Fruit fly (Drosophila melanogaster) whole organism, wandering third instar larva: ENCODE data around the gene CG9040.

Experiments used
- Abd-B ChIP-seq: fragments of >200 bp; optimal IDR thresholded peaks from 2 replicates; lab custom pipeline; 2017; ENCODE audit warnings: missing biosample characterization, missing genetic modification characterization
- CG32264 ChIP-seq: fragments of 200-800 bp; sonication (Bioruptor generic); optimal IDR thresholded peaks from 2 replicates; lab custom pipeline; 2016; ENCODE audit warnings: missing biosample characterization, missing genetic modification characterization
- CG9705 ChIP-seq: fragments of 200-800 bp; sonication (Bioruptor generic); optimal IDR thresholded peaks from 2 replicates; lab custom pipeline; 2018; ENCODE audit warnings: missing biosample characterization, mild to moderate bottlenecking, missing genetic modification characterization
- CrebA ChIP-seq: fragments of 200-800 bp; sonication (Bioruptor generic); optimal IDR thresholded peaks from 2 replicates; lab custom pipeline; 2016; ENCODE audit warnings: missing biosample characterization, mild to moderate bottlenecking, missing genetic modification characterization, borderline replicate concordance
- Dfd ChIP-seq: fragments of >200 bp; optimal IDR thresholded peaks from 2 replicates; lab custom pipeline; 2017; ENCODE audit warnings: missing biosample characterization, missing genetic modification characterization
- Dif ChIP-seq: fragments of 200-275, 200-300 bp; sonication (Bioruptor generic); optimal IDR thresholded peaks from 2 replicates; lab custom pipeline; 2018; ENCODE audit warnings: missing biosample characterization, missing genetic modification characterization; ENCODE audit not compliant: partially characterized antibody
- GATAd ChIP-seq: sonication (Bioruptor generic); optimal IDR thresholded peaks from 2 replicates; lab custom pipeline; 2016; ENCODE audit warnings: missing biosample characterization, missing genetic modification characterization
- HLH106 ChIP-seq: fragments of 200-800 bp; optimal IDR thresholded peaks from 3 replicates; lab custom pipeline; 2019; ENCODE audit warnings: missing biosample characterization, mild to moderate bottlenecking, missing genetic modification characterization, moderate library complexity
- Hnf4 ChIP-seq: fragments of 200-800 bp; sonication (Bioruptor generic); optimal IDR thresholded peaks from 2 replicates; lab custom pipeline; 2016; ENCODE audit warnings: missing biosample characterization, mild to moderate bottlenecking, missing genetic modification characterization
- Hr78 ChIP-seq: fragments of >200 bp; optimal IDR thresholded peaks from 2 replicates; lab custom pipeline; 2017; ENCODE audit warnings: missing biosample characterization, missing genetic modification characterization
- Hr83 ChIP-seq: fragments of 200-300 bp; sonication (Bioruptor generic); optimal IDR thresholded peaks from 2 replicates; lab custom pipeline; 2016; ENCODE audit warnings: missing biosample characterization, mild to moderate bottlenecking, missing genetic modification characterization, moderate library complexity; ENCODE audit not compliant: poor library complexity, severe bottlenecking
- Jra ChIP-seq: sonication (Bioruptor generic); optimal IDR thresholded peaks from 2 replicates; lab custom pipeline; 2016; ENCODE audit warnings: missing biosample characterization, missing genetic modification characterization
- Mio ChIP-seq: sonication (Bioruptor generic); optimal IDR thresholded peaks from 2 replicates; lab custom pipeline; 2016; ENCODE audit warnings: missing biosample characterization, missing genetic modification characterization
- Myc ChIP-seq: fragments of >200 bp; optimal IDR thresholded peaks from 2 replicates; lab custom pipeline; 2017
- N ChIP-seq: fragments of >200 bp; optimal IDR thresholded peaks from 2 replicates; lab custom pipeline; 2018; ENCODE audit warnings: missing biosample characterization, missing external identifiers, missing genetic modification characterization
- OdsH ChIP-seq: fragments of 200-800 bp; sonication (Bioruptor generic); optimal IDR thresholded peaks from 2 replicates; lab custom pipeline; 2016; ENCODE audit warnings: missing biosample characterization, mild to moderate bottlenecking, missing genetic modification characterization
- Rel ChIP-seq, 2 experiments: fragments of 200-800 bp; sonication (Bioruptor generic) in 1 of 2; optimal IDR thresholded peaks; 2 replicates in 1 of 2; 3 replicates in 1 of 2; lab custom pipeline; 2016 to 2019; ENCODE audit warnings: mild to moderate bottlenecking in 2 of 2, missing biosample characterization in 2 of 2, missing genetic modification characterization in 2 of 2, moderate library complexity in 1 of 2
- Sp1 ChIP-seq: fragments of 200-800 bp; sonication (Bioruptor generic); optimal IDR thresholded peaks from 3 replicates; lab custom pipeline; 2019; ENCODE audit warnings: missing biosample characterization, mild to moderate bottlenecking, missing genetic modification characterization, moderate library complexity
- Vsx2 ChIP-seq: fragments of 200-300, 225-300 bp; sonication (Bioruptor generic); optimal IDR thresholded peaks from 2 replicates; lab custom pipeline; 2018; ENCODE audit warnings: missing biosample characterization, missing genetic modification characterization; ENCODE audit not compliant: partially characterized antibody
- br ChIP-seq: fragments of 200-800 bp; sonication (Bioruptor generic); optimal IDR thresholded peaks from 2 replicates; lab custom pipeline; 2016; ENCODE audit warnings: missing biosample characterization, missing genetic modification characterization
- brk ChIP-seq: fragments of 200-800 bp; sonication (Bioruptor generic); optimal IDR thresholded peaks from 2 replicates; lab custom pipeline; 2016; ENCODE audit warnings: missing biosample characterization, mild to moderate bottlenecking, missing genetic modification characterization
- dl ChIP-seq, 2 experiments: fragments of 175-275, 200-275 bp in 1 of 2; fragments of 200-275 bp in 1 of 2; sonication (Bioruptor generic); optimal IDR thresholded peaks; lab custom pipeline; 2018; ENCODE audit warnings: mild to moderate bottlenecking in 2 of 2, missing biosample characterization in 2 of 2, missing genetic modification characterization in 2 of 2, moderate library complexity in 2 of 2; ENCODE audit not compliant: partially characterized antibody in 2 of 2, insufficient read depth in 1 of 2
- dmrt93B ChIP-seq: fragments of 200-800 bp; sonication (Bioruptor generic); optimal IDR thresholded peaks from 2 replicates; lab custom pipeline; 2018; ENCODE audit warnings: missing biosample characterization, mild to moderate bottlenecking, missing genetic modification characterization
- dsf ChIP-seq: sonication (Bioruptor generic); optimal IDR thresholded peaks from 2 replicates; lab custom pipeline; 2016; ENCODE audit warnings: missing biosample characterization, missing genetic modification characterization, borderline replicate concordance
- ey ChIP-seq: fragments of 200-800 bp; sonication (Bioruptor generic); optimal IDR thresholded peaks from 2 replicates; lab custom pipeline; 2016; ENCODE audit warnings: missing biosample characterization, missing genetic modification characterization
- foxo ChIP-seq, 2 experiments: fragments of 200-800 bp; sonication (Bioruptor generic); optimal IDR thresholded peaks; 2 replicates in 1 of 2; 3 replicates in 1 of 2; lab custom pipeline; 2016 to 2017; ENCODE audit warnings: missing biosample characterization in 2 of 2, missing genetic modification characterization in 2 of 2
- fru ChIP-seq: fragments of 200-800 bp; sonication (Bioruptor generic); optimal IDR thresholded peaks from 3 replicates; lab custom pipeline; 2016; ENCODE audit warnings: missing biosample characterization, mild to moderate bottlenecking, missing genetic modification characterization
- h ChIP-seq: fragments of 200-800 bp; sonication (Bioruptor generic); optimal IDR thresholded peaks from 3 replicates; lab custom pipeline; 2016; ENCODE audit warnings: missing biosample characterization, mild to moderate bottlenecking, missing genetic modification characterization
- jim ChIP-seq: fragments of 175-275, 200-325 bp; sonication (Bioruptor generic); optimal IDR thresholded peaks from 2 replicates; lab custom pipeline; 2016; ENCODE audit warnings: missing biosample characterization, mild to moderate bottlenecking, missing genetic modification characterization
- lola ChIP-seq: fragments of >200 bp; optimal IDR thresholded peaks from 2 replicates; lab custom pipeline; 2017; ENCODE audit warnings: missing biosample characterization, missing genetic modification characterization
- pan ChIP-seq: fragments of >200 bp; optimal IDR thresholded peaks from 2 replicates; lab custom pipeline; 2017
- psq ChIP-seq: fragments of 200-800 bp; sonication (Bioruptor generic); optimal IDR thresholded peaks from 3 replicates; lab custom pipeline; 2017; ENCODE audit warnings: missing biosample characterization, mild to moderate bottlenecking, missing genetic modification characterization, moderate library complexity
- rgr ChIP-seq: fragments of 200-800 bp; sonication (Bioruptor generic); optimal IDR thresholded peaks from 3 replicates; lab custom pipeline; 2016; ENCODE audit warnings: missing biosample characterization, mild to moderate bottlenecking, missing genetic modification characterization
- sage ChIP-seq: fragments of 200-800 bp; sonication (Bioruptor generic); optimal IDR thresholded peaks from 2 replicates; lab custom pipeline; 2016; ENCODE audit warnings: missing biosample characterization, mild to moderate bottlenecking, missing genetic modification characterization
- sv ChIP-seq: fragments of 200-800 bp; sonication (Bioruptor generic); optimal IDR thresholded peaks from 3 replicates; lab custom pipeline; 2016; ENCODE audit warnings: missing biosample characterization, missing genetic modification characterization
- tai ChIP-seq: sonication (Bioruptor generic); optimal IDR thresholded peaks from 2 replicates; lab custom pipeline; 2016; ENCODE audit warnings: missing biosample characterization, missing genetic modification characterization
- usp ChIP-seq: fragments of >200 bp; optimal IDR thresholded peaks from 2 replicates; lab custom pipeline; 2017; ENCODE audit warnings: missing biosample characterization, missing genetic modification characterization
- woc ChIP-seq: sonication (Bioruptor generic); optimal IDR thresholded peaks from 2 replicates; lab custom pipeline; 2016; ENCODE audit warnings: missing biosample characterization, mild to moderate bottlenecking, missing genetic modification characterization

CG9040 gene

dm6 chr3L:14031171-14032126 is 43.8 kb downstream of the CG9040 start, which contains the start of the genes CG6650 and endos:
Gene CG6650, plus strand, starts transcription at chr3L:14031450.
Gene endos, minus strand, starts transcription at chr3L:14031706.
- TF ChIP-seq N (GFP tag; lab: Kevin White, UChicago) (peak; percentile 51), tai (GFP tag; lab: Kevin White, UChicago) (no peak), GATAd (GFP tag; lab: Kevin White, UChicago) (no peak), Hr78 (GFP tag; lab: Kevin White, UChicago) (no peak), Dfd (GFP tag; lab: Kevin White, UChicago) (no peak), br (GFP tag; lab: Kevin White, UChicago) (peak; percentile 58), pan (lab: Kevin White, UChicago) (no peak), Vsx2 (no peak), Dif (GFP tag; lab: Kevin White, UChicago) (no peak), CG9705 (GFP tag; lab: Kevin White, UChicago) (peak; percentile 68), Mio (no peak), h (peak; percentile 74), fru (GFP tag; lab: Kevin White, UChicago) (peak; percentile 63), woc (GFP tag; lab: Kevin White, UChicago) (peak; percentile 38), OdsH (GFP tag; lab: Kevin White, UChicago) (peak; percentile 43), lola (no peak), jim (GFP tag; lab: Kevin White, UChicago) (no peak), ey (GFP tag; lab: Kevin White, UChicago) (no peak), Sp1 (GFP tag; lab: Kevin White, UChicago) (peak; percentile 49), usp (GFP tag; lab: Kevin White, UChicago) (no peak), sage (GFP tag; lab: Kevin White, UChicago) (peak; percentile 43), dl (GFP tag; optimal IDR thresholded peaks at IDR 0.05; lab: Kevin White, UChicago; ENCODE audit: insufficient read depth in 1 of 2, partially characterized antibody in 2 of 2) (no peak), psq (peak; percentile 69), brk (GFP tag; lab: Kevin White, UChicago) (peak; percentile 38), dmrt93B (GFP tag; lab: Kevin White, UChicago) (no peak), rgr (peak; percentile 53), HLH106 (peak; percentile 62), Jra (GFP tag; lab: Kevin White, UChicago) (peak; percentile 37), Hnf4 (GFP tag; lab: Kevin White, UChicago) (peak; percentile 41), Myc (lab: Kevin White, UChicago) (peak; percentile 28), foxo (GFP tag; optimal IDR thresholded peaks at IDR 0.05; lab: Kevin White, UChicago) (peak in 1 of 2 experiments; percentile 31), CrebA (GFP tag; lab: Kevin White, UChicago) (no peak), dsf (GFP tag; lab: Kevin White, UChicago) (peak; percentile 4), sv (GFP tag; lab: Kevin White, UChicago) (no peak), Abd-B (GFP tag; lab: Kevin White, UChicago) (no peak), Rel (GFP tag; optimal IDR thresholded peaks at IDR 0.05; lab: Kevin White, UChicago) (peak; percentile 26), Rel (tag; optimal IDR thresholded peaks at IDR 0.05; lab: Kevin White, UChicago) (peak; percentile 60), Hr83 (GFP tag; lab: Kevin White, UChicago) (peak; percentile 85), CG32264 (GFP tag; lab: Kevin White, UChicago) (no peak)

DNA sequence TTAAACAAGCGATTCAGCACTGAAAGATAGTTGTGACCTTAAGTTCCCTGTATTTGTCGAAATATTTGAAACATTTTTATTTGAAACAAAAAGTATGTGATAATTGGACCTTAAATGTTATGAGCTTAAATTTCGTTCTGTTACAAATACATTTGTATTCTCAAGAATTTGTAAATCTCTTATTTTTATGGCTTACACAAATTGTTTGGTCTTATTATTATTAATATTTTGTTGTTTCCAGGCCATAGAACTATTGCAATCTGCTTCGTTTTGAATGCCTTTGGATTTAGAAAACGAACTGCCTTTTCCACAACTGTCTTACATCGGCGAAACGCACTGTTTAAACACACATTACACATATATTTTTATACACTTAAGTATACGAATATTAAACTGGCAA is 46.8 kb downstream of the CG9040 start, which contains the start of gene CG6661:
Gene CG6661 (plus strand): TSS at position 301 of the 400 bp plus-strand sequence.
- TF ChIP-seq lola = no peak
- TF ChIP-seq brk (GFP tag; lab: Kevin White, UChicago) = no peak
- TF ChIP-seq rgr = no peak
- no peak for TF ChIP-seq Hr83 (GFP tag; lab: Kevin White, UChicago)
- no peak for TF ChIP-seq woc (GFP tag; lab: Kevin White, UChicago)
- TF ChIP-seq sv (GFP tag; lab: Kevin White, UChicago) = no peak
- TF ChIP-seq Mio = no peak
- TF ChIP-seq usp (GFP tag; lab: Kevin White, UChicago) = no peak
- TF ChIP-seq ey (GFP tag; lab: Kevin White, UChicago) = no peak
- TF ChIP-seq HLH106 = no peak
- no peak for TF ChIP-seq dl (GFP tag; optimal IDR thresholded peaks at IDR 0.05; lab: Kevin White, UChicago; ENCODE audit: insufficient read depth in 1 of 2, partially characterized antibody in 2 of 2)
- TF ChIP-seq Myc (lab: Kevin White, UChicago) = no peak
- TF ChIP-seq sage (GFP tag; lab: Kevin White, UChicago) = no peak
- no peak for TF ChIP-seq h
- TF ChIP-seq dmrt93B (GFP tag; lab: Kevin White, UChicago) = no peak
- TF ChIP-seq tai (GFP tag; lab: Kevin White, UChicago) = no peak
